Worm (Caenorhabditis elegans): ENCODE data around the gene set-1.

- TF ChIP-seq aly-2 (tag; optimal IDR thresholded peaks at IDR 0.05) (no peak), ama-1 (optimal IDR thresholded peaks at IDR 0.05) (peak; percentile 48), F13H6.1 (tag; optimal IDR thresholded peaks at IDR 0.05) (no peak), ztf-11 (tag; optimal IDR thresholded peaks at IDR 0.05) (no peak), snpc-4 (tag; optimal IDR thresholded peaks at IDR 0.05) (no peak), ceh-16 (tag; optimal IDR thresholded peaks at IDR 0.05) (no peak), ceh-82 (tag; optimal IDR thresholded peaks at IDR 0.05) (no peak), egl-27 (tag; optimal IDR thresholded peaks at IDR 0.05) (no peak), nhr-25 (tag; optimal IDR thresholded peaks at IDR 0.05) (peak; percentile 24), unc-39 (tag; optimal IDR thresholded peaks at IDR 0.05) (no peak), blmp-1 (tag; optimal IDR thresholded peaks at IDR 0.05; ENCODE audit: insufficient read depth) (no peak), ztf-1 (GFP tag; conservative IDR thresholded peaks at IDR 0.05) (no peak)
These were observed 32.7 kb downstream of the set-1 start, which contains the start of gene atgl-1 for ce11 chrIII:6419409-6419944.

Data from whole organism, L2 larva.